Fruit fly (Drosophila melanogaster): ENCODE results near the gene CG8564.

DNA sequence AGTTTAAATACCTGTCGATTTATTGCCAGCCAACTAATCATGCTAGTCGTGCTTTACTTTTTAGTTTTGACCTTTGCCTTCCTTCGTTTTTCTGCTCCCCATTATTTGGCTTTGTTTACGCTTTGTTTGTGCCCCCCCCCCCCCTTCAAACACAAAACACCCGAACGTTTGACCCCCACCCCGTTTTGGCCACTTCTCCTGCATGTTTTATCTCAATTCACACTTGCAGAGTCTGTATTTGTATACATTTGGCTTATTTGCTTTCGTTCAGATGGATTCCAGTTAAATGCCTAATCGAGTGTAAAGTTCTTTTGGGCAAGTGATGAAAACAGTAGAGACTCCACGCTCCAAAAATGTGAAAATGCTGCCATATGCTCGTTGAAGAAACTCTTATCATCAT lies 38.4 kb downstream of the CG8564 start:
- TF ChIP-seq Ets21C (GFP tag; optimal IDR thresholded peaks at IDR 0.05) (no peak), ss (GFP tag; optimal IDR thresholded peaks at IDR 0.05) (no peak), Lpt (GFP tag; optimal IDR thresholded peaks at IDR 0.05) (no peak), CG11902 (GFP tag; optimal IDR thresholded peaks at IDR 0.05) (no peak), CG16779 (tag; optimal IDR thresholded peaks at IDR 0.05) (no peak), CG8119 (GFP tag; IDR thresholded peaks at IDR 0.05) (no peak), eg (GFP tag; IDR thresholded peaks at IDR 0.05) (no peak), CG6163 (GFP tag; IDR thresholded peaks at IDR 0.05) (no peak), acj6 (GFP tag; optimal IDR thresholded peaks at IDR 0.05) (no peak), CG11762 (GFP tag; optimal IDR thresholded peaks at IDR 0.05; ENCODE audit: insufficient read depth) (no peak), Eip75B (GFP tag; optimal IDR thresholded peaks at IDR 0.05) (no peak), achi (GFP tag; optimal IDR thresholded peaks at IDR 0.05) (no peak), CG6854 (GFP tag; optimal IDR thresholded peaks at IDR 0.05) (no peak)
